Fruit fly (Drosophila melanogaster) whole organism, wandering third instar larva: Measurements from ENCODE around the gene Pif1B.

Source experiments
- Abd-B ChIP-seq: fragments of >200 bp; optimal IDR thresholded peaks from 2 replicates; lab custom pipeline; 2017; ENCODE audit warnings: missing biosample characterization, missing genetic modification characterization
- CG9705 ChIP-seq: fragments of 200-800 bp; sonication (Bioruptor generic); optimal IDR thresholded peaks from 2 replicates; lab custom pipeline; 2018; ENCODE audit warnings: missing biosample characterization, mild to moderate bottlenecking, missing genetic modification characterization
- Jra ChIP-seq: sonication (Bioruptor generic); optimal IDR thresholded peaks from 2 replicates; lab custom pipeline; 2016; ENCODE audit warnings: missing biosample characterization, missing genetic modification characterization
- Myc ChIP-seq: fragments of >200 bp; optimal IDR thresholded peaks from 2 replicates; lab custom pipeline; 2017
- dsf ChIP-seq: sonication (Bioruptor generic); optimal IDR thresholded peaks from 2 replicates; lab custom pipeline; 2016; ENCODE audit warnings: missing biosample characterization, missing genetic modification characterization, borderline replicate concordance
- h ChIP-seq: fragments of 200-800 bp; sonication (Bioruptor generic); optimal IDR thresholded peaks from 3 replicates; lab custom pipeline; 2016; ENCODE audit warnings: missing biosample characterization, mild to moderate bottlenecking, missing genetic modification characterization
- lola ChIP-seq: fragments of >200 bp; optimal IDR thresholded peaks from 2 replicates; lab custom pipeline; 2017; ENCODE audit warnings: missing biosample characterization, missing genetic modification characterization
- psq ChIP-seq: fragments of 200-800 bp; sonication (Bioruptor generic); optimal IDR thresholded peaks from 3 replicates; lab custom pipeline; 2017; ENCODE audit warnings: missing biosample characterization, mild to moderate bottlenecking, missing genetic modification characterization, moderate library complexity

DNA sequence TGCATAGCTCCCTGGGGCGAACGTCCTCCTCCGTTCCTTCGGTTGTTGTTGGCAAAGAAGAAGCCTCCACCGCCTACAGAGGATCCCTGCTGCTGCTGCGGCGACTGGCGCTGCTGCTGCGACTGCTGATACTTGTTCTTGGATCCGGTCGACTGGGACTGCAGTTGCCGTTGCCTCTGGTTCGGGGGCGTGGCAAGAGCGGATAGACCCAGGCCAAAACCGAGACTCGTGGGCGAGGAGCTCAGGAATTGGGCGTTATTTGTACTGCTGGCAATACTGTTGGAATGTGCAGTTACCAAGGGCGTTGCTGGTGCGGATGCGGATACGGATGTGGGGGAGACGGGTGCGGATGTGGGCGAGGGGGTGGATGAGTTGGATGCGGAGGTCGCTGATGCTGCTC lies 17.3 kb upstream of the Pif1B start:
- TF ChIP-seq psq (no peak), Myc (no peak), Abd-B (GFP tag; lab: Kevin White, UChicago) (no peak), lola (GFP tag; lab: Kevin White, UChicago) (no peak), h (GFP tag; lab: Kevin White, UChicago) (no peak), Jra (GFP tag; lab: Kevin White, UChicago) (no peak), CG9705 (GFP tag; lab: Kevin White, UChicago) (no peak), dsf (GFP tag; lab: Kevin White, UChicago) (no peak)
